Worm (Caenorhabditis elegans) whole organism, L3 larva: ENCODE data around the gene ZK355.3.

ENCODE experiments used
- aly-2 ChIP-seq: fragments of 150-350 bp; optimal IDR thresholded peaks from 2 replicates; lab custom pipeline; 2014; ENCODE audit warnings: missing biosample characterization, missing genetic modification characterization
- ama-1 ChIP-seq: fragments of 150-350 bp; optimal IDR thresholded peaks from 2 replicates; lab custom pipeline; 2018
- ceh-82 ChIP-seq: fragments of 150-350 bp; optimal IDR thresholded peaks from 2 replicates; lab custom pipeline; 2014; ENCODE audit warnings: missing biosample characterization, missing genetic modification characterization
- egl-5 ChIP-seq: fragments of 150-350 bp; optimal IDR thresholded peaks from 2 replicates; lab custom pipeline; 2017; ENCODE audit warnings: missing biosample characterization, missing genetic modification reagents, missing genetic modification characterization, inconsistent platforms
- elt-2 ChIP-seq: sonication (generic microtip); optimal IDR thresholded peaks from 2 replicates; lab custom pipeline; 2016; ENCODE audit warnings: missing genetic modification reagents, mild to moderate bottlenecking, missing genetic modification characterization, missing compliant biosample characterization
- fos-1 ChIP-seq: fragments of 150-350 bp; optimal IDR thresholded peaks from 2 replicates; lab custom pipeline; 2014; ENCODE audit warnings: missing biosample characterization, missing genetic modification characterization
- nfya-1 ChIP-seq: sonication (generic microtip); optimal IDR thresholded peaks from 2 replicates; lab custom pipeline; 2017; ENCODE audit warnings: missing genetic modification characterization, mild to moderate bottlenecking, missing compliant biosample characterization, antibody characterized with exemption, moderate library complexity; ENCODE audit not compliant: insufficient read depth
- nhr-11 ChIP-seq: fragments of 150-350 bp; optimal IDR thresholded peaks from 2 replicates; lab custom pipeline; 2014; ENCODE audit warnings: missing biosample characterization, missing genetic modification characterization
- snpc-4 ChIP-seq: fragments of 150-350 bp; optimal IDR thresholded peaks from 2 replicates; lab custom pipeline; 2014; ENCODE audit warnings: missing biosample characterization, missing genetic modification characterization
- unc-62 ChIP-seq: fragments of 150-350 bp; sonication (generic microtip); optimal IDR thresholded peaks from 4 replicates; lab custom pipeline; 2014; ENCODE audit warnings: missing biosample characterization, missing genetic modification reagents, missing genetic modification characterization
- zag-1 ChIP-seq: fragments of 150-350 bp; optimal IDR thresholded peaks from 2 replicates; lab custom pipeline; 2014; ENCODE audit warnings: missing biosample characterization, missing genetic modification characterization
- ztf-11 ChIP-seq: fragments of 150-350 bp; optimal IDR thresholded peaks from 2 replicates; lab custom pipeline; 2014; ENCODE audit warnings: missing biosample characterization, missing genetic modification characterization

DNA sequence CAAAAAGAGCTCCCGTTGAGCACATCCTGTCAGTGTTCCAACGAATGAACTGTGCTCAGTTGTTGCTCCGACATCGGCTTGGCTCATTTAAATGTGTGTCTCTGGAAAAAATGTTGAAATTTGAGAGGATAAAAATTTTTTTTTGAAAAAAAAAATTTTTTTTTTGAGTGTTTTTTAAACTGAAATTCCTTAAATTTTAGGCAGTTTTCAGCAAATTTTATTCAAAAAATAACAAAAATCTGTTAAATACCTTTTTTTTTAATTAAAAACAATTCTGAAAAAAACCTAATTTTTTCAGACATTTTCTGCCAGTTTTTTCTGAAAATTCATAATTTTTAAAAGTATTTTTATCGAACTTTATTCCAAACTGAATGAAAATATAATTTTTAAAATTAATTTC lies 42.6 kb downstream of the ZK355.3 start, which contains the start of gene pigw-1:
- TF ChIP-seq aly-2 (tag; lab: Kevin White, UChicago) (no peak), egl-5 (tag; lab: Kevin White, UChicago) (no peak), snpc-4 (no peak), unc-62 (no peak), elt-2 (no peak), nfya-1 (tag; lab: Kevin White, UChicago) (no peak), zag-1 (tag; lab: Kevin White, UChicago) (no peak), ceh-82 (tag; lab: Kevin White, UChicago) (no peak), nhr-11 (tag; lab: Kevin White, UChicago) (no peak), ztf-11 (no peak), fos-1 (tag; lab: Kevin White, UChicago) (no peak), ama-1 (lab: Kevin White, UChicago) (no peak)
